Fruit fly (Drosophila melanogaster) whole organism, embryonic: ENCODE data around the gene CG43993.

Experiments
- ATbp ChIP-seq: fragments of 200-800 bp; sonication (Bioruptor generic); optimal IDR thresholded peaks from 2 replicates; lab custom pipeline; 2017; ENCODE audit warnings: missing biosample characterization, mild to moderate bottlenecking, missing genetic modification characterization, missing genetic modification reagents
- Aef1 ChIP-seq: fragments of 200-800 bp; sonication (Bioruptor generic); IDR thresholded peaks from 3 replicates; pipeline ENCODE4 v1.3.6; 2022; ENCODE audit warnings: missing biosample characterization, missing genetic modification characterization
- Asciz ChIP-seq: fragments of 200-800 bp; sonication (Bioruptor generic); optimal IDR thresholded peaks from 2 replicates; lab custom pipeline; 2017; ENCODE audit warnings: missing biosample characterization, mild to moderate bottlenecking, missing genetic modification characterization, missing genetic modification reagents
- Atf6 ChIP-seq: fragments of 200-800 bp; sonication (Bioruptor generic); IDR thresholded peaks from 2 replicates; pipeline ENCODE4 v1.3.6; 2022; ENCODE audit warnings: missing biosample characterization, missing genetic modification characterization
- Blimp-1 ChIP-seq: fragments of 200-800 bp; sonication (Bioruptor generic); optimal IDR thresholded peaks from 3 replicates; lab custom pipeline; 2018; ENCODE audit warnings: missing biosample characterization, missing genetic modification characterization, mild to moderate bottlenecking, moderate library complexity, missing genetic modification reagents
- BtbVII ChIP-seq: fragments of 200-800 bp; sonication (Bioruptor generic); optimal IDR thresholded peaks from 3 replicates; lab custom pipeline; 2017; ENCODE audit warnings: missing biosample characterization, mild to moderate bottlenecking, missing genetic modification characterization
- CG10543 ChIP-seq: fragments of 200-800 bp; sonication (Bioruptor generic); optimal IDR thresholded peaks from 3 replicates; lab custom pipeline; 2017; ENCODE audit warnings: missing biosample characterization, mild to moderate bottlenecking, missing genetic modification characterization, moderate library complexity
- CG11695 ChIP-seq: fragments of 200-800 bp; sonication (Bioruptor generic); IDR thresholded peaks from 3 replicates; pipeline ENCODE4 v1.3.6; 2022; ENCODE audit warnings: missing biosample characterization, missing genetic modification characterization
- CG12071 ChIP-seq: fragments of 200-800 bp; sonication (Bioruptor generic); optimal IDR thresholded peaks from 3 replicates; lab custom pipeline; 2018; ENCODE audit warnings: missing biosample characterization, mild to moderate bottlenecking, missing genetic modification characterization
- CG12659 ChIP-seq: fragments of 200-800 bp; sonication (Bioruptor generic); optimal IDR thresholded peaks from 3 replicates; lab custom pipeline; 2017; ENCODE audit warnings: mild to moderate bottlenecking, missing biosample characterization, missing genetic modification reagents, missing genetic modification characterization
- CG12769 ChIP-seq: fragments of 200-800 bp; sonication (Bioruptor generic); optimal IDR thresholded peaks from 2 replicates; lab custom pipeline; 2019; ENCODE audit warnings: missing biosample characterization, mild to moderate bottlenecking, missing genetic modification characterization, moderate library complexity
- CG13296 ChIP-seq: fragments of 200-800 bp; sonication (Bioruptor generic); optimal IDR thresholded peaks from 3 replicates; lab custom pipeline; 2018; ENCODE audit warnings: missing biosample characterization, mild to moderate bottlenecking, missing genetic modification characterization
- CG14014 ChIP-seq: fragments of 200-800 bp; sonication (Bioruptor generic); IDR thresholded peaks from 2 replicates; pipeline ENCODE4 v1.3.6; 2022; ENCODE audit warnings: missing biosample characterization, missing genetic modification characterization
- CG15011 ChIP-seq: fragments of 200-800 bp; sonication (Bioruptor generic); optimal IDR thresholded peaks from 3 replicates; lab custom pipeline; 2018; ENCODE audit warnings: missing biosample characterization, mild to moderate bottlenecking, missing genetic modification characterization
- CG1647 ChIP-seq: fragments of 200-800 bp; sonication (Bioruptor generic); optimal IDR thresholded peaks from 3 replicates; lab custom pipeline; 2016; ENCODE audit warnings: missing biosample characterization, missing genetic modification characterization
- CG17802 ChIP-seq: fragments of 200-800 bp; sonication (Bioruptor generic); optimal IDR thresholded peaks from 2 replicates; lab custom pipeline; 2018; ENCODE audit warnings: missing biosample characterization, mild to moderate bottlenecking, missing genetic modification characterization, moderate library complexity
- CG18599 ChIP-seq: fragments of 200-800 bp; sonication (Bioruptor generic); optimal IDR thresholded peaks from 3 replicates; lab custom pipeline; 2017; ENCODE audit warnings: missing biosample characterization, missing genetic modification characterization, mild to moderate bottlenecking, moderate library complexity, missing genetic modification reagents
- CG2120 ChIP-seq: fragments of 200-800 bp; sonication (Bioruptor generic); optimal IDR thresholded peaks from 3 replicates; lab custom pipeline; 2016; ENCODE audit warnings: missing biosample characterization, missing genetic modification characterization
- CG2199 ChIP-seq: fragments of 200-800 bp; sonication (Bioruptor generic); IDR thresholded peaks from 3 replicates; pipeline ENCODE4 v1.3.6; 2022; ENCODE audit warnings: missing biosample characterization, missing genetic modification characterization
- CG31441 ChIP-seq: fragments of 200-800 bp; sonication (Bioruptor generic); IDR thresholded peaks from 2 replicates; pipeline ENCODE4 v1.3.6; 2022; ENCODE audit warnings: missing biosample characterization, missing genetic modification characterization
- CG7745 ChIP-seq: fragments of 200-800 bp; sonication (Bioruptor generic); optimal IDR thresholded peaks from 2 replicates; lab custom pipeline; 2018; ENCODE audit warnings: missing biosample characterization, mild to moderate bottlenecking, missing genetic modification characterization, moderate library complexity
- CoRest ChIP-seq: fragments of 200-800 bp; sonication (Bioruptor generic); optimal IDR thresholded peaks from 3 replicates; lab custom pipeline; 2018; ENCODE audit warnings: missing biosample characterization, mild to moderate bottlenecking, missing genetic modification characterization, moderate library complexity
- Deaf1 ChIP-seq: fragments of 200-800 bp; optimal IDR thresholded peaks from 3 replicates; lab custom pipeline; 2019; ENCODE audit warnings: missing biosample characterization, mild to moderate bottlenecking, missing genetic modification characterization, moderate library complexity
- E2f2 ChIP-seq: fragments of 200-800 bp; sonication (Bioruptor generic); IDR thresholded peaks from 2 replicates; pipeline ENCODE4 v1.3.6; 2022; ENCODE audit warnings: missing biosample characterization, missing genetic modification characterization
- Fer1 ChIP-seq: fragments of 200-800 bp; sonication (Bioruptor generic); optimal IDR thresholded peaks from 2 replicates; lab custom pipeline; 2017; ENCODE audit warnings: missing biosample characterization, mild to moderate bottlenecking, missing genetic modification characterization
- HLH3B ChIP-seq: fragments of 200-800 bp; sonication (Bioruptor generic); IDR thresholded peaks from 2 replicates; pipeline ENCODE4 v1.3.6; 2022; ENCODE audit warnings: missing biosample characterization, missing genetic modification characterization
- Hand ChIP-seq: fragments of 200-800 bp; sonication (Bioruptor generic); optimal IDR thresholded peaks from 2 replicates; lab custom pipeline; 2017; ENCODE audit warnings: mild to moderate bottlenecking, missing biosample characterization, missing genetic modification reagents, missing genetic modification characterization
- Lhr ChIP-seq: fragments of 200-800 bp; sonication (Bioruptor generic); optimal IDR thresholded peaks from 3 replicates; lab custom pipeline; 2017; ENCODE audit warnings: mild to moderate bottlenecking, missing biosample characterization, missing genetic modification reagents, missing genetic modification characterization
- Lim3 ChIP-seq: fragments of 200-800 bp; sonication (Bioruptor generic); IDR thresholded peaks from 2 replicates; pipeline ENCODE4 v1.3.6; 2022; ENCODE audit warnings: missing biosample characterization, missing genetic modification characterization
- Oli ChIP-seq: fragments of 200-800 bp; sonication (Bioruptor generic); optimal IDR thresholded peaks from 2 replicates; lab custom pipeline; 2018; ENCODE audit warnings: missing biosample characterization, mild to moderate bottlenecking, missing genetic modification characterization, moderate library complexity
- Optix ChIP-seq: fragments of 200-800 bp; sonication (Bioruptor generic); IDR thresholded peaks from 3 replicates; pipeline ENCODE4 v1.3.6; 2022; ENCODE audit warnings: missing biosample characterization, missing genetic modification characterization
- Six4 ChIP-seq: fragments of 200-800 bp; sonication (Bioruptor generic); optimal IDR thresholded peaks from 2 replicates; lab custom pipeline; 2016; ENCODE audit warnings: missing biosample characterization, missing genetic modification characterization
- bcd ChIP-seq: fragments of 200-800 bp; sonication (Bioruptor generic); optimal IDR thresholded peaks from 2 replicates; lab custom pipeline; 2017; ENCODE audit warnings: missing biosample characterization, mild to moderate bottlenecking, missing genetic modification characterization
- bsh ChIP-seq, 2 experiments: fragments of 200-800 bp; sonication (Bioruptor generic); optimal IDR thresholded peaks; 2 replicates each; lab custom pipeline; 2017 to 2018; ENCODE audit warnings: mild to moderate bottlenecking in 2 of 2, missing biosample characterization in 2 of 2, missing genetic modification characterization in 2 of 2, moderate library complexity in 1 of 2
- chm ChIP-seq: fragments of 200-800 bp; sonication (Bioruptor generic); IDR thresholded peaks from 2 replicates; pipeline ENCODE4 v1.3.6; 2022; ENCODE audit warnings: missing biosample characterization, missing genetic modification characterization
- dmrt99B ChIP-seq: fragments of 200-800 bp; sonication (Bioruptor generic); optimal IDR thresholded peaks from 2 replicates; lab custom pipeline; 2018; ENCODE audit warnings: missing biosample characterization, mild to moderate bottlenecking, missing genetic modification characterization, moderate library complexity
- fd96Cb ChIP-seq: fragments of 200-800 bp; sonication (Bioruptor generic); optimal IDR thresholded peaks from 2 replicates; lab custom pipeline; 2018; ENCODE audit warnings: missing biosample characterization, mild to moderate bottlenecking, missing genetic modification characterization, moderate library complexity
- hkb ChIP-seq, 2 experiments: fragments of 200-800 bp in 1 of 2; fragments of >200 bp in 1 of 2; sonication (Bioruptor generic) in 1 of 2; IDR thresholded peaks in 1 of 2; optimal IDR thresholded peaks in 1 of 2; 2 replicates each; pipeline versions ENCODE4 v1.3.6 to Lab custom; 2017 to 2022; ENCODE audit warnings: missing biosample characterization in 1 of 2, missing genetic modification characterization in 1 of 2
- lab ChIP-seq: fragments of 200-800 bp; sonication (Bioruptor generic); optimal IDR thresholded peaks from 3 replicates; lab custom pipeline; 2017; ENCODE audit warnings: missing biosample characterization, missing genetic modification characterization, mild to moderate bottlenecking, moderate library complexity, missing genetic modification reagents
- nau ChIP-seq: fragments of 200-800 bp; sonication (Bioruptor generic); optimal IDR thresholded peaks from 3 replicates; lab custom pipeline; 2017; ENCODE audit warnings: missing biosample characterization, mild to moderate bottlenecking, missing genetic modification characterization, missing genetic modification reagents
- otp ChIP-seq: fragments of 200-800 bp; sonication (Bioruptor generic); IDR thresholded peaks from 3 replicates; pipeline ENCODE4, ENCODE4 v1.3.6; 2022; ENCODE audit warnings: missing biosample characterization, missing genetic modification characterization
- ro ChIP-seq: fragments of 200-800 bp; sonication (Bioruptor generic); IDR thresholded peaks from 2 replicates; pipeline ENCODE4 v1.3.6; 2022; ENCODE audit warnings: missing biosample characterization, missing genetic modification characterization
- scrt ChIP-seq: fragments of 200-800 bp; sonication (Bioruptor generic); optimal IDR thresholded peaks from 2 replicates; lab custom pipeline; 2018; ENCODE audit warnings: missing biosample characterization, mild to moderate bottlenecking, missing genetic modification characterization, moderate library complexity
- so ChIP-seq: fragments of 200-800 bp; sonication (Bioruptor generic); IDR thresholded peaks from 3 replicates; pipeline ENCODE4 v1.3.6; 2022; ENCODE audit warnings: missing biosample characterization, missing genetic modification characterization
- sob ChIP-seq: fragments of 200-800 bp; sonication (Bioruptor generic); IDR thresholded peaks from 2 replicates; pipeline ENCODE4 v1.3.6; 2022; ENCODE audit warnings: missing biosample characterization, missing genetic modification characterization
- sug ChIP-seq: fragments of 200-800 bp; optimal IDR thresholded peaks from 2 replicates; lab custom pipeline; 2019; ENCODE audit warnings: missing biosample characterization, mild to moderate bottlenecking, missing genetic modification characterization, moderate library complexity
- vvl ChIP-seq: fragments of 200-800 bp; sonication (Bioruptor generic); IDR thresholded peaks from 2 replicates; pipeline ENCODE4 v1.3.6; 2022; ENCODE audit warnings: missing biosample characterization, missing genetic modification characterization
- wek ChIP-seq: fragments of 200-800 bp; sonication (Bioruptor generic); optimal IDR thresholded peaks from 3 replicates; lab custom pipeline; 2018; ENCODE audit warnings: missing biosample characterization, mild to moderate bottlenecking, missing genetic modification characterization, moderate library complexity

Gene CG43993

dm6 chr3L:12045443-12045842 is 13.1 kb downstream of the CG43993 start (continued):
- peak; percentile 64 for TF ChIP-seq CG10543 (GFP tag; lab: Kevin White, UChicago)
- TF ChIP-seq Lhr (GFP tag; lab: Kevin White, UChicago) = no peak
- TF ChIP-seq CG7745 (tag; lab: Kevin White, UChicago) = no peak
- TF ChIP-seq CG12769 = peak; percentile 31
- peak; percentile 63 for TF ChIP-seq Asciz
- peak; percentile 24; the same call in 1 of the 2 replicates for TF ChIP-seq HLH3B (GFP tag; lab: Robert Waterston, UW)
- peak; percentile 20 for TF ChIP-seq CG2120 (GFP tag; lab: Kevin White, UChicago)
- TF ChIP-seq CG31441 (GFP tag; lab: Robert Waterston, UW) = 0 out of 2 replicates have a peak, but pooled peaks have one; percentile 14
- TF ChIP-seq Oli (tag; lab: Kevin White, UChicago) = no peak
- peak; percentile 65 for TF ChIP-seq CG13296 (GFP tag; lab: Kevin White, UChicago)
- TF ChIP-seq hkb (optimal IDR thresholded peaks at IDR 0.05; lab: Kevin White, UChicago) = no peak
- TF ChIP-seq hkb (GFP tag; IDR thresholded peaks at IDR 0.05; lab: Robert Waterston, UW) = peak; percentile 58; the same call in 1 of the 2 replicates
- TF ChIP-seq sob (GFP tag; lab: Robert Waterston, UW) = peak; percentile 68; the same call in 1 of the 2 replicates
- 0 out of 3 replicates have a peak, but pooled peaks have one; percentile 45 for TF ChIP-seq otp (GFP tag; lab: Robert Waterston, UW)
- peak; percentile 8 for TF ChIP-seq CG1647 (GFP tag; lab: Kevin White, UChicago)
- peak; percentile 3 for TF ChIP-seq CoRest
- peak; percentile 3 for TF ChIP-seq bcd (GFP tag; lab: Kevin White, UChicago)
- peak; percentile 31; the same call in 1 of the 2 replicates for TF ChIP-seq vvl (GFP tag; lab: Robert Waterston, UW)
- peak; percentile 58 for TF ChIP-seq nau (GFP tag; lab: Kevin White, UChicago)
- no peak for TF ChIP-seq CG17802 (tag; lab: Kevin White, UChicago)
- TF ChIP-seq chm (GFP tag; lab: Robert Waterston, UW) = peak; percentile 54; the same call in 1 of the 2 replicates
- no peak for TF ChIP-seq Aef1
- TF ChIP-seq lab (GFP tag; lab: Kevin White, UChicago) = peak; percentile 58
- peak; percentile 38; the same call in 1 of the 3 replicates for TF ChIP-seq so
- peak; percentile 58 for TF ChIP-seq Fer1 (GFP tag; lab: Kevin White, UChicago)
- TF ChIP-seq Hand (GFP tag; lab: Kevin White, UChicago) = no peak
- peak; percentile 16 for TF ChIP-seq BtbVII (GFP tag; lab: Kevin White, UChicago)
- peak; percentile 2 for TF ChIP-seq CG12659 (GFP tag; lab: Kevin White, UChicago)
- TF ChIP-seq Lim3 = no peak
- TF ChIP-seq Optix = 0 out of 3 replicates have a peak, but pooled peaks have one; percentile 12
- no peak for TF ChIP-seq Six4
- peak; percentile 17 for TF ChIP-seq Blimp-1 (GFP tag; lab: Kevin White, UChicago)
- peak; percentile 33; the same call in 1 of the 2 replicates for TF ChIP-seq E2f2 (GFP tag; lab: Robert Waterston, UW)
- 0 out of 3 replicates have a peak, but pooled peaks have one; percentile 24 for TF ChIP-seq CG11695 (GFP tag; lab: Robert Waterston, UW)
- peak; percentile 10 for TF ChIP-seq scrt (GFP tag; lab: Kevin White, UChicago)
- TF ChIP-seq bsh (GFP tag; optimal IDR thresholded peaks at IDR 0.05; lab: Kevin White, UChicago) = peak in 1 of 2 experiments; percentile 10
- TF ChIP-seq CG2199 (GFP tag; lab: Robert Waterston, UW) = peak; percentile 49; the same call in 1 of the 3 replicates
- TF ChIP-seq CG14014 (GFP tag; lab: Robert Waterston, UW) = peak; percentile 64; the same call in 1 of the 2 replicates
- TF ChIP-seq ATbp (GFP tag; lab: Kevin White, UChicago) = peak; percentile 46
- peak; percentile 31 for TF ChIP-seq CG18599 (GFP tag; lab: Kevin White, UChicago)
- peak; percentile 25 for TF ChIP-seq dmrt99B (tag; lab: Kevin White, UChicago)
- peak; percentile 22 for TF ChIP-seq sug (tag; lab: Kevin White, UChicago)
- peak; percentile 44 for TF ChIP-seq CG15011 (GFP tag; lab: Kevin White, UChicago)
- TF ChIP-seq fd96Cb (tag; lab: Kevin White, UChicago) = no peak
- TF ChIP-seq ro (GFP tag; lab: Robert Waterston, UW) = no peak
- TF ChIP-seq Deaf1 (tag; lab: Kevin White, UChicago) = peak; percentile 9
- peak; percentile 34 for TF ChIP-seq wek (GFP tag; lab: Kevin White, UChicago)
- 0 out of 2 replicates have a peak, but pooled peaks have one; percentile 27 for TF ChIP-seq Atf6 (GFP tag; lab: Robert Waterston, UW)
- peak; percentile 39 for TF ChIP-seq CG12071 (GFP tag; lab: Kevin White, UChicago)
